Fruit fly (Drosophila melanogaster) whole organism, pupa: ENCODE results near the gene CG34450.
A peak's percentile ranks its signal among the peaks of the same experiment; 100 is the strongest.

ENCODE experiments used
- CG10348 ChIP-seq: fragments of 200-800 bp; sonication (Bioruptor generic); IDR thresholded peaks from 2 replicates; pipeline ENCODE4 v1.3.6; 2022; ENCODE audit warnings: missing biosample characterization, missing genetic modification characterization
- CG12605 ChIP-seq: fragments of 200-800 bp; sonication (Bioruptor generic); IDR thresholded peaks from 2 replicates; pipeline ENCODE4 v1.3.6; 2022; ENCODE audit warnings: missing biosample characterization, missing genetic modification characterization
- CG13204 ChIP-seq: fragments of 200-800 bp; sonication (Bioruptor generic); optimal IDR thresholded peaks from 2 replicates; lab custom pipeline; 2018; ENCODE audit warnings: missing biosample characterization, mild to moderate bottlenecking, missing genetic modification characterization, moderate library complexity
- CG14655 ChIP-seq: fragments of 200-800 bp; sonication (Bioruptor generic); optimal IDR thresholded peaks from 3 replicates; lab custom pipeline; 2017; ENCODE audit warnings: mild to moderate bottlenecking, missing biosample characterization, missing genetic modification reagents, missing genetic modification characterization
- CG15710 ChIP-seq: fragments of 200-800 bp; sonication (Bioruptor generic); optimal IDR thresholded peaks from 2 replicates; lab custom pipeline; 2018; ENCODE audit warnings: missing biosample characterization, mild to moderate bottlenecking, missing genetic modification characterization, moderate library complexity
- CG17806 ChIP-seq: fragments of 200-800 bp; sonication (Bioruptor generic); optimal IDR thresholded peaks from 2 replicates; lab custom pipeline; 2018; ENCODE audit warnings: missing biosample characterization, mild to moderate bottlenecking, missing genetic modification characterization, moderate library complexity
- CG32121 ChIP-seq: fragments of 200-800 bp; sonication (Bioruptor generic); IDR thresholded peaks from 2 replicates; pipeline ENCODE4 v1.3.6; 2022; ENCODE audit warnings: missing biosample characterization, missing genetic modification characterization
- CG34367 ChIP-seq: fragments of 200-800 bp; sonication (Bioruptor generic); optimal IDR thresholded peaks from 2 replicates; lab custom pipeline; 2018; ENCODE audit warnings: missing biosample characterization, mild to moderate bottlenecking, missing genetic modification characterization
- CG4496 ChIP-seq: fragments of 200-800 bp; sonication (Bioruptor generic); IDR thresholded peaks from 3 replicates; pipeline ENCODE4 v1.3.6; 2022; ENCODE audit warnings: missing biosample characterization, missing genetic modification characterization
- CG8159 ChIP-seq: fragments of 200-800 bp; sonication (Bioruptor generic); optimal IDR thresholded peaks from 3 replicates; lab custom pipeline; 2018; ENCODE audit warnings: missing biosample characterization, mild to moderate bottlenecking, missing genetic modification characterization, moderate library complexity
- CG8301 ChIP-seq: fragments of 200-800 bp; sonication (Bioruptor generic); optimal IDR thresholded peaks from 2 replicates; lab custom pipeline; 2018; ENCODE audit warnings: missing biosample characterization, mild to moderate bottlenecking, missing genetic modification characterization
- CG9948 ChIP-seq: fragments of 200-800 bp; sonication (Bioruptor generic); optimal IDR thresholded peaks from 2 replicates; lab custom pipeline; 2018; ENCODE audit warnings: missing biosample characterization, mild to moderate bottlenecking, missing genetic modification characterization, moderate library complexity
- D1 ChIP-seq: fragments of 200-800 bp; sonication (Bioruptor generic); optimal IDR thresholded peaks from 2 replicates; lab custom pipeline; 2018; ENCODE audit warnings: missing biosample characterization, mild to moderate bottlenecking, missing genetic modification characterization, moderate library complexity
- EcR ChIP-seq: fragments of 200-800 bp; sonication (Bioruptor generic); optimal IDR thresholded peaks from 3 replicates; lab custom pipeline; 2019; ENCODE audit warnings: missing biosample characterization, missing genetic modification characterization, mild to moderate bottlenecking, moderate library complexity, missing genetic modification reagents
- Ets98B ChIP-seq: fragments of 200-800 bp; sonication (Bioruptor generic); IDR thresholded peaks from 2 replicates; pipeline ENCODE4 v1.3.6; 2022; ENCODE audit warnings: missing biosample characterization, missing genetic modification characterization
- Pif1A ChIP-seq: fragments of 200-800 bp; sonication (Bioruptor generic); optimal IDR thresholded peaks from 3 replicates; lab custom pipeline; 2016; ENCODE audit warnings: missing biosample characterization, missing genetic modification characterization
- Pif1B ChIP-seq: fragments of 200-800 bp; sonication (Bioruptor generic); optimal IDR thresholded peaks from 3 replicates; lab custom pipeline; 2016; ENCODE audit warnings: missing biosample characterization, missing genetic modification characterization
- Snoo ChIP-seq: fragments of 200-800 bp; sonication (Bioruptor generic); optimal IDR thresholded peaks from 3 replicates; lab custom pipeline; 2017; ENCODE audit warnings: missing biosample characterization, mild to moderate bottlenecking, missing genetic modification characterization, inconsistent platforms
- fd96Ca ChIP-seq: fragments of 200-800 bp; sonication (Bioruptor generic); IDR thresholded peaks from 3 replicates; pipeline ENCODE4 v1.3.6; 2022; ENCODE audit warnings: missing biosample characterization, missing genetic modification characterization
- gl ChIP-seq: fragments of 200-800 bp; sonication (Bioruptor generic); optimal IDR thresholded peaks from 2 replicates; lab custom pipeline; 2018; ENCODE audit warnings: missing biosample characterization, mild to moderate bottlenecking, missing genetic modification characterization
- rn ChIP-seq: fragments of 200-800 bp; sonication (Bioruptor generic); IDR thresholded peaks from 2 replicates; pipeline ENCODE4 v1.3.6; 2022; ENCODE audit warnings: missing biosample characterization, missing genetic modification characterization

Gene CG34450

DNA sequence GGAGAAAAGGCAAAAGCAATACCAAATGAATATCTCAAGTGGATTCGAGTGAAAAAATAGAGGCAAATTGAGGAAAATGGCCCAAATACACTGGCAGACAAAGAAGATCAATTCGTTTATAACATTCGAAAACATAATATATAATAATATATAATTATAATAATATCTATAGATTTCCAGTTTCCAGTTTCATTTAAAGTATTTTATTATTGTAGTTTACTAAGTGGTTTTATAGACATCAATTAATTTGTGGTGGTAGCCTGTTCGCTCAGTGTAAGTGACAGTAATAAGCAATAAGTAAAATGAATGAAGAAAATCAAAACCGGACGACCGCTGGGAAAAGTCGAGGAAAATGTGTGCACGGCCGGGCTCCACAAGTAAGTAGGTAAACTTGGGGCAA, 20.0 kb upstream of the CG34450 start:
- no peak for TF ChIP-seq CG8159 (tag; lab: Kevin White, UChicago)
- no peak for TF ChIP-seq CG12605 (GFP tag; lab: Robert Waterston, UW)
- no peak for TF ChIP-seq rn (GFP tag; lab: Robert Waterston, UW)
- no peak for TF ChIP-seq D1 (tag; lab: Kevin White, UChicago)
- TF ChIP-seq CG34367 (tag; lab: Kevin White, UChicago): no peak
- 0 out of 3 replicates have a peak, but pooled peaks have one; percentile 29 for TF ChIP-seq CG4496 (GFP tag; lab: Robert Waterston, UW)
- TF ChIP-seq fd96Ca (GFP tag; lab: Robert Waterston, UW): no peak
- no peak for TF ChIP-seq CG8301
- no peak for TF ChIP-seq CG13204 (GFP tag; lab: Kevin White, UChicago)
- no peak for TF ChIP-seq EcR (GFP tag; lab: Kevin White, UChicago)
- TF ChIP-seq CG32121: peak; percentile 29; the same call in 1 of the 2 replicates
- TF ChIP-seq CG14655: peak; percentile 2
- TF ChIP-seq CG10348 (GFP tag; lab: Robert Waterston, UW): no peak
- TF ChIP-seq CG9948: no peak
- TF ChIP-seq Pif1A (GFP tag; lab: Kevin White, UChicago): no peak
- TF ChIP-seq CG17806: no peak
- no peak for TF ChIP-seq Pif1B (GFP tag; lab: Kevin White, UChicago)
- no peak for TF ChIP-seq Snoo (tag; lab: Kevin White, UChicago)
- no peak for TF ChIP-seq gl (tag; lab: Kevin White, UChicago)
- no peak for TF ChIP-seq CG15710 (tag; lab: Kevin White, UChicago)
- no peak for TF ChIP-seq Ets98B (GFP tag; lab: Robert Waterston, UW)
- TF ChIP-seq, all 21 proteins: peak for 3

DNA sequence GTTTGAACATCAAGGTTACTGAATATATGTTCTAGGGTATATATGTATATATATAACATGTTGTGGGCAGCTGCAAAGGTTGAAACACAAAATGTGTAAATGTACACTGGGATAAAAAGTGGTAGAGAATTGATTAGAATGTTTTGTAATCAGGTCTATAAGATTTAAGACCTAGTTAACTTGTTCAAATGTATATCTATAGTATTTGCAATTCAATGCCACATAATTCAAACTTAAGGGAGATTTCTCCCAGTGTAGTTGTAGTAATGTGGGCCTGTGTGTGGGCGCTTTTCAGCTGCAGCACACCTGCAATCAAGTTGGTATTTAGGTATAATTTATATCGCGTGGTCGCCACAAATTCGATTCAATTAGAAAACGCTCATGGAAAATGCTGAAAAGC, 18.9 kb upstream of the CG34450 start:
- TF ChIP-seq Ets98B (GFP tag; lab: Robert Waterston, UW) (peak; percentile 53), fd96Ca (GFP tag; lab: Robert Waterston, UW) (no peak), EcR (GFP tag; lab: Kevin White, UChicago) (no peak), CG4496 (GFP tag; lab: Robert Waterston, UW) (peak; percentile 69; the same call in 2 of the 3 replicates), CG15710 (tag; lab: Kevin White, UChicago) (no peak), rn (GFP tag; lab: Robert Waterston, UW) (no peak), Pif1B (GFP tag; lab: Kevin White, UChicago) (no peak), Pif1A (GFP tag; lab: Kevin White, UChicago) (no peak), CG9948 (no peak), gl (tag; lab: Kevin White, UChicago) (no peak), Snoo (tag; lab: Kevin White, UChicago) (no peak), CG10348 (GFP tag; lab: Robert Waterston, UW) (no peak), CG14655 (peak; percentile 38), D1 (tag; lab: Kevin White, UChicago) (no peak), CG32121 (peak; percentile 48), CG8301 (peak; percentile 40), CG13204 (GFP tag; lab: Kevin White, UChicago) (no peak), CG12605 (GFP tag; lab: Robert Waterston, UW) (no peak), CG17806 (peak; percentile 20), CG8159 (tag; lab: Kevin White, UChicago) (no peak), CG34367 (tag; lab: Kevin White, UChicago) (no peak)

DNA sequence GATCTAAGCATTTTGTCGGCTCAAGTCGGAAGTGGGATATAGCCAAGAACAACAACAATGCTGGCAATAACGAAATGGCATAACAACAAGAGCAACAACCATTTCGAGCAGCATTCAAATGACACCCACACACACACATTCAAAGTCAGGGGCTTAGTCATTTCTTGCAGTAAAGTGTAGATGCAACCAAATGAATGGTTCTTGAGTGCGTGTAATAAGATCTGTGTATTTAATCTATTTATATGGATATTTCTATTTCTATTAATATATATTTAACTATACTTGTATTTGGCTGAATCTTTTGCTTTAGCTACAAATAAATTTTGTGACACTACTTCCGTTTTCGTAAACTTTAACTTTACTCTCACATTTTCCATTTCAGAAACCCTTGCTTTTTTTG, 17.5 kb upstream of the CG34450 start:
- no peak for TF ChIP-seq rn (GFP tag; lab: Robert Waterston, UW)
- TF ChIP-seq CG8301: peak; percentile 11
- peak; percentile 52 for TF ChIP-seq CG14655
- no peak for TF ChIP-seq CG9948
- TF ChIP-seq CG32121: no peak
- no peak for TF ChIP-seq CG8159 (tag; lab: Kevin White, UChicago)
- no peak for TF ChIP-seq CG17806
- TF ChIP-seq CG13204 (GFP tag; lab: Kevin White, UChicago): no peak
- no peak for TF ChIP-seq CG15710 (tag; lab: Kevin White, UChicago)
- TF ChIP-seq fd96Ca (GFP tag; lab: Robert Waterston, UW): no peak
- TF ChIP-seq CG12605 (GFP tag; lab: Robert Waterston, UW): no peak
- TF ChIP-seq Ets98B (GFP tag; lab: Robert Waterston, UW): no peak
- no peak for TF ChIP-seq D1 (tag; lab: Kevin White, UChicago)
- no peak for TF ChIP-seq Pif1B (GFP tag; lab: Kevin White, UChicago)
- no peak for TF ChIP-seq Snoo (tag; lab: Kevin White, UChicago)

DNA sequence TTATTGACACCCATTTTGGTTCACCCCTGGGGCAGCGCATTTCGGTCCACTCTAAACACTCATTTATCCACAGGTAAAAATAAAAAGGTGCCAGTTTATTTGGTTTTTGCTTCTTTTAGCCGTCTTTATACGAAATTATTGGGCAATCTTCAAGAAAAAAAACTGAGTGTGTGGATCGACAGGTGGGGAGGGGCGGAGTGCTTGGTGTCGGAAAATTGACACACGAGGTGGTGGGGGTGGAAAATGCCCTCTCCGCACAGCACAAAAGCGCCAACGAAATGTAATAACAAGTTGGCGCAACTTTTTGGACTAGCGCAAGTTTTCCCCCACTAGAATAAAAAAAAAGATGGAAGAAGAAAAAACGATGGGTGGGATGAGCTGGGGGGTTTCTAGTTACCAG, 15.2 kb upstream of the CG34450 start:
- TF ChIP-seq CG32121 (no peak), CG8159 (tag; lab: Kevin White, UChicago) (peak; percentile 48), CG12605 (GFP tag; lab: Robert Waterston, UW) (no peak), rn (GFP tag; lab: Robert Waterston, UW) (no peak), CG10348 (GFP tag; lab: Robert Waterston, UW) (no peak), gl (tag; lab: Kevin White, UChicago) (no peak), CG15710 (tag; lab: Kevin White, UChicago) (no peak), Ets98B (GFP tag; lab: Robert Waterston, UW) (no peak)

DNA sequence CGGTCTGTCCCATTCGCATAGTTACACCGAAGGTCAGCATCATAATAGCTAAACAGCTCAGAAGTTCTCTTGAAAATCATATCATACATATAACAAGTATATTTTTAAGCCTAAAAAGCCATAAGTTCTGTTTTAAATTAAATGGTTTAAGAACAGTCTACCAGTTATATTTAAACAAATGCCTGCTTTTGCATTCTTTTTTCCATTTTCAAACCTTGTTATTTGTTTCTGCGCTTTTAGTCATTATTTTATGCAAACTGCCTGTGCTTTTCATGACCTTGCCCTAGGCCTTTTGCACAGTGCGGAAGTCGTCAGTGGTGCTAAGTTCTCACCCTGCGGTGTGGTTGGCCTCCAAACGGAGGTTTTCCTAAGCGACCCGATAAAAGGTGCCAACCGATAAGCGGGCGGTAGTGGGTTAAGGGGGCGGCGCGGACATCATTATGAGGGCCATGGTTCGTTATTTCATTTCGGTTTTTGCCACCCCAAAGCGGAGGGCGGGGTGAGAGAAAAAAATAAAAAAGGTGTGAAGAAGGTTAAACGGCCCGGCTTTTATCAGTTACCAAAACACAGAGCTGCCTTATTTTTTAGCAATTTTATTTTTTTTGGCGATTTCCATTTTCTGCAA, 14.3 kb upstream of the CG34450 start:
- peak; percentile 47 for TF ChIP-seq Pif1A (GFP tag; lab: Kevin White, UChicago)
- no peak for TF ChIP-seq Ets98B (GFP tag; lab: Robert Waterston, UW)
- no peak for TF ChIP-seq rn (GFP tag; lab: Robert Waterston, UW)
- TF ChIP-seq CG15710 (tag; lab: Kevin White, UChicago): peak; percentile 70
- peak; percentile 54 for TF ChIP-seq CG9948
- TF ChIP-seq CG12605 (GFP tag; lab: Robert Waterston, UW): no peak
- TF ChIP-seq CG8159 (tag; lab: Kevin White, UChicago): peak; percentile 80
- TF ChIP-seq Pif1B (GFP tag; lab: Kevin White, UChicago): peak; percentile 36
- TF ChIP-seq CG17806: peak; percentile 38
- peak; percentile 74 for TF ChIP-seq CG14655
- TF ChIP-seq fd96Ca (GFP tag; lab: Robert Waterston, UW): no peak
- TF ChIP-seq CG8301: peak; percentile 71
- TF ChIP-seq gl (tag; lab: Kevin White, UChicago): no peak
- TF ChIP-seq EcR (GFP tag; lab: Kevin White, UChicago): no peak
- peak; percentile 68 for TF ChIP-seq Snoo (tag; lab: Kevin White, UChicago)
- no peak for TF ChIP-seq CG13204 (GFP tag; lab: Kevin White, UChicago)
- TF ChIP-seq CG4496 (GFP tag; lab: Robert Waterston, UW): no peak
- TF ChIP-seq CG34367 (tag; lab: Kevin White, UChicago): peak; percentile 22
